Worm (Caenorhabditis elegans): ENCODE measurements around the gene cyp-32B1.

- no peak for TF ChIP-seq ceh-16 (tag; optimal IDR thresholded peaks at IDR 0.05)
- no peak for TF ChIP-seq jun-1 (tag; optimal IDR thresholded peaks at IDR 0.05)
- TF ChIP-seq ama-1 (optimal IDR thresholded peaks at IDR 0.05): no peak
- no peak for TF ChIP-seq nhr-28 (tag; optimal IDR thresholded peaks at IDR 0.05)
Observed at ce11 chrV:2225130-2225529, 23.9 kb upstream of the cyp-32B1 start, which contains the start of gene nhr-103.
